Worm (Caenorhabditis elegans): Measurements from ENCODE around the gene F47B8.2.

DNA sequence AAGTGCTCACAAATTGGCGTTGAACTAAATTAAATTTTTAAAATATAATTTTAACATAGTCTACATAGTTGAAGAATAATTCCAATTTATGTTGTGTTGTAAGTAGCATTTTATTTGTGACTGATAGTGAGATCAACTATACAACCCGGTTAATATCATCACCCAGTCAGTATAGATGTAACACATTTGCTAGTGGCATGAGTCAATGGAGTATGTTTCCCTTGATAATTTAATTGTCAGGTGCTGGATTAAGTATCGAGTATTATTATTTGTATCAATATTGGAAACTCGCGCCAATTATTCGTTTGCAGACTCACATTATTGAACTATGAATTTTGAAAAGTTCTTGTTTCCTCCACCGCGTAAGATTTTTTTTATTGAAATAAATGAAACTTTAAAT lies 18.5 kb upstream of the F47B8.2 start, which contains the start of gene srm-5:
- TF ChIP-seq dao-5 (tag; optimal IDR thresholded peaks at IDR 0.05) (no peak), him-1 (tag; optimal IDR thresholded peaks at IDR 0.05) (no peak)

Data from whole organism, L4/young adult.